Fruit fly (Drosophila melanogaster) whole organism, embryonic: ENCODE results near the gene Flad1.

Experiments used
- Atf-2 ChIP-seq: fragments of 200-800 bp; sonication (Bioruptor generic); optimal IDR thresholded peaks from 2 replicates; lab custom pipeline; 2016; ENCODE audit warnings: missing biosample characterization, missing genetic modification characterization
- Awh ChIP-seq: fragments of 200-800 bp; sonication (Bioruptor generic); IDR thresholded peaks from 2 replicates; pipeline ENCODE4, ENCODE4 v1.3.6; 2022; ENCODE audit warnings: missing biosample characterization, missing genetic modification characterization
- BEAF-32 ChIP-seq: fragments of 200-800 bp; sonication (Bioruptor generic); optimal IDR thresholded peaks from 3 replicates; lab custom pipeline; 2017; ENCODE audit warnings: missing biosample characterization, missing genetic modification characterization, mild to moderate bottlenecking, moderate library complexity, missing genetic modification reagents
- CG10267 ChIP-seq: fragments of 200-800 bp; sonication (Bioruptor generic); optimal IDR thresholded peaks from 2 replicates; lab custom pipeline; 2018; ENCODE audit warnings: missing biosample characterization, mild to moderate bottlenecking, missing genetic modification characterization, moderate library complexity
- CG10366 ChIP-seq: fragments of 200-800 bp; sonication (Bioruptor generic); IDR thresholded peaks from 2 replicates; pipeline ENCODE4 v1.3.6; 2022; ENCODE audit warnings: missing biosample characterization, missing genetic modification characterization
- CG10543 ChIP-seq: fragments of 200-800 bp; sonication (Bioruptor generic); optimal IDR thresholded peaks from 3 replicates; lab custom pipeline; 2017; ENCODE audit warnings: missing biosample characterization, mild to moderate bottlenecking, missing genetic modification characterization, moderate library complexity
- CG10959 ChIP-seq: fragments of 200-800 bp; sonication (Bioruptor generic); IDR thresholded peaks from 2 replicates; pipeline ENCODE4 v1.3.6; 2022; ENCODE audit warnings: missing biosample characterization, missing genetic modification characterization
- CG11504 ChIP-seq: fragments of 200-800 bp; sonication (Bioruptor generic); optimal IDR thresholded peaks from 3 replicates; lab custom pipeline; 2019; ENCODE audit warnings: missing biosample characterization, mild to moderate bottlenecking, missing genetic modification characterization, moderate library complexity
- CG12236 ChIP-seq: fragments of 200-800 bp; sonication (Bioruptor generic); optimal IDR thresholded peaks from 2 replicates; lab custom pipeline; 2016; ENCODE audit warnings: missing biosample characterization, missing genetic modification characterization
- CG12659 ChIP-seq: fragments of 200-800 bp; sonication (Bioruptor generic); optimal IDR thresholded peaks from 3 replicates; lab custom pipeline; 2017; ENCODE audit warnings: mild to moderate bottlenecking, missing biosample characterization, missing genetic modification reagents, missing genetic modification characterization
- CG17186 ChIP-seq: fragments of 200-800 bp; sonication (Bioruptor generic); optimal IDR thresholded peaks from 3 replicates; lab custom pipeline; 2017; ENCODE audit warnings: missing biosample characterization, missing genetic modification reagents, missing genetic modification characterization
- CG17328 ChIP-seq: fragments of 200-800 bp; sonication (Bioruptor generic); IDR thresholded peaks from 2 replicates; pipeline ENCODE4 v1.3.6; 2022; ENCODE audit warnings: missing biosample characterization, missing genetic modification characterization
- CG17361 ChIP-seq: fragments of 200-800 bp; sonication (Bioruptor generic); IDR thresholded peaks from 3 replicates; pipeline ENCODE4 v1.3.6; 2022; ENCODE audit warnings: missing biosample characterization, missing genetic modification characterization
- CG18476 ChIP-seq: fragments of 200-800 bp; sonication (Bioruptor generic); optimal IDR thresholded peaks from 2 replicates; lab custom pipeline; 2016; ENCODE audit warnings: missing biosample characterization, mild to moderate bottlenecking, missing genetic modification characterization
- CG2116 ChIP-seq: fragments of 200-800 bp; sonication (Bioruptor generic); optimal IDR thresholded peaks from 3 replicates; lab custom pipeline; 2018; ENCODE audit warnings: missing biosample characterization, mild to moderate bottlenecking, missing genetic modification characterization
- CG2889 ChIP-seq: fragments of 200-800 bp; sonication (Bioruptor generic); IDR thresholded peaks from 3 replicates; pipeline ENCODE4 v1.3.6; 2022; ENCODE audit warnings: missing biosample characterization, missing genetic modification characterization
- CG30403 ChIP-seq: fragments of 200-800 bp; sonication (Bioruptor generic); optimal IDR thresholded peaks from 3 replicates; lab custom pipeline; 2016; ENCODE audit warnings: missing biosample characterization, missing genetic modification characterization
- CG3065 ChIP-seq: fragments of 200-800 bp; sonication (Bioruptor generic); optimal IDR thresholded peaks from 2 replicates; lab custom pipeline; 2016; ENCODE audit warnings: missing biosample characterization, missing genetic modification characterization
- CG4404 ChIP-seq: fragments of 200-800 bp; sonication (Bioruptor generic); IDR thresholded peaks from 2 replicates; pipeline ENCODE4 v1.3.6; 2022; ENCODE audit warnings: missing biosample characterization, missing genetic modification characterization
- CG4854 ChIP-seq: fragments of 200-800 bp; sonication (Bioruptor generic); optimal IDR thresholded peaks from 2 replicates; lab custom pipeline; 2016; ENCODE audit warnings: missing biosample characterization, missing genetic modification characterization, inconsistent platforms
- CG5180 ChIP-seq: fragments of 200-800 bp; sonication (Bioruptor generic); optimal IDR thresholded peaks from 3 replicates; lab custom pipeline; 2017; ENCODE audit warnings: missing biosample characterization, missing genetic modification characterization, mild to moderate bottlenecking, moderate library complexity, missing genetic modification reagents
- CG6272 ChIP-seq: fragments of 200-800 bp; sonication (Bioruptor generic); IDR thresholded peaks from 2 replicates; pipeline ENCODE4 v1.3.6; 2022; ENCODE audit warnings: missing biosample characterization, missing genetic modification characterization
- CG6683 ChIP-seq: fragments of 200-800 bp; sonication (Bioruptor generic); optimal IDR thresholded peaks from 2 replicates; lab custom pipeline; 2017; ENCODE audit warnings: missing biosample characterization, mild to moderate bottlenecking, missing genetic modification characterization, missing genetic modification reagents
- CG6765 ChIP-seq: fragments of 200-800 bp; sonication (Bioruptor generic); optimal IDR thresholded peaks from 3 replicates; lab custom pipeline; 2017; ENCODE audit warnings: missing biosample characterization, mild to moderate bottlenecking, missing genetic modification characterization
- CG7745 ChIP-seq: fragments of 200-800 bp; sonication (Bioruptor generic); optimal IDR thresholded peaks from 2 replicates; lab custom pipeline; 2018; ENCODE audit warnings: missing biosample characterization, mild to moderate bottlenecking, missing genetic modification characterization, moderate library complexity
- CG7839 ChIP-seq: fragments of 200-800 bp; sonication (Bioruptor generic); optimal IDR thresholded peaks from 3 replicates; lab custom pipeline; 2018; ENCODE audit warnings: missing biosample characterization, mild to moderate bottlenecking, missing genetic modification characterization, moderate library complexity
- CG9817 ChIP-seq: fragments of 200-800 bp; sonication (Bioruptor generic); optimal IDR thresholded peaks from 2 replicates; lab custom pipeline; 2018; ENCODE audit warnings: missing biosample characterization, mild to moderate bottlenecking, missing genetic modification characterization, moderate library complexity
- CTCF ChIP-seq: fragments of 200-800 bp; sonication (Bioruptor generic); optimal IDR thresholded peaks from 2 replicates; lab custom pipeline; 2017; ENCODE audit warnings: missing biosample characterization, mild to moderate bottlenecking, missing genetic modification characterization, moderate library complexity
- Dbx ChIP-seq: fragments of 200-800 bp; sonication (Bioruptor generic); IDR thresholded peaks from 3 replicates; pipeline ENCODE4 v1.3.6; 2022; ENCODE audit warnings: missing biosample characterization, missing genetic modification characterization
- E2f2 ChIP-seq: fragments of 200-800 bp; sonication (Bioruptor generic); IDR thresholded peaks from 2 replicates; pipeline ENCODE4 v1.3.6; 2022; ENCODE audit warnings: missing biosample characterization, missing genetic modification characterization
- Gug ChIP-seq: fragments of 200-800 bp; sonication (Bioruptor generic); IDR thresholded peaks from 4 replicates; pipeline ENCODE4 v1.3.6; 2022; ENCODE audit warnings: missing biosample characterization, missing genetic modification characterization
- HLH4C ChIP-seq: fragments of 200-800 bp; sonication (Bioruptor generic); IDR thresholded peaks from 3 replicates; pipeline ENCODE4 v1.3.6; 2022; ENCODE audit warnings: missing biosample characterization, missing genetic modification characterization; ENCODE audit not compliant: partially characterized antibody
- HmgD ChIP-seq: fragments of 200-800 bp; sonication (Bioruptor generic); optimal IDR thresholded peaks from 3 replicates; lab custom pipeline; 2016; ENCODE audit warnings: missing biosample characterization, missing genetic modification characterization
- Hmr ChIP-seq: fragments of 200-800 bp; sonication (Bioruptor generic); optimal IDR thresholded peaks from 3 replicates; lab custom pipeline; 2017; ENCODE audit warnings: mild to moderate bottlenecking, missing biosample characterization, missing genetic modification reagents, missing genetic modification characterization
- Hmx ChIP-seq: fragments of 200-800 bp; sonication (Bioruptor generic); optimal IDR thresholded peaks from 2 replicates; lab custom pipeline; 2016; ENCODE audit warnings: missing biosample characterization, missing genetic modification characterization
- MBD-R2 ChIP-seq: fragments of 200-800 bp; sonication (Bioruptor generic); IDR thresholded peaks from 2 replicates; pipeline ENCODE4 v1.3.6; 2022; ENCODE audit warnings: missing biosample characterization, missing genetic modification characterization
- MTF-1 ChIP-seq: fragments of 200-800 bp; sonication (Bioruptor generic); optimal IDR thresholded peaks from 2 replicates; lab custom pipeline; 2018; ENCODE audit warnings: missing biosample characterization, mild to moderate bottlenecking, missing genetic modification characterization, borderline replicate concordance
- Oaz ChIP-seq: fragments of 200-800 bp; sonication (Bioruptor generic); IDR thresholded peaks from 2 replicates; pipeline ENCODE4 v1.3.6; 2022; ENCODE audit warnings: missing biosample characterization, missing genetic modification characterization
- Opbp ChIP-seq: fragments of 200-800 bp; sonication (Bioruptor generic); IDR thresholded peaks from 3 replicates; pipeline ENCODE4 v1.3.6; 2022; ENCODE audit warnings: missing biosample characterization, missing genetic modification characterization; ENCODE audit not compliant: partially characterized antibody
- Ptx1 ChIP-seq: fragments of 200-800 bp; sonication (Bioruptor generic); IDR thresholded peaks from 2 replicates; pipeline ENCODE4 v1.3.6; 2022; ENCODE audit warnings: missing biosample characterization, missing genetic modification characterization
- Ssrp ChIP-seq: fragments of 200-800 bp; sonication (Bioruptor generic); optimal IDR thresholded peaks from 2 replicates; lab custom pipeline; 2018; ENCODE audit warnings: missing biosample characterization, mild to moderate bottlenecking, missing genetic modification characterization, moderate library complexity
- Trl ChIP-seq, 3 experiments: fragments of >200 bp in 2 of 3; fragments of 200-800 bp in 1 of 3; sonication (Bioruptor generic) in 1 of 3; optimal IDR thresholded peaks; 2 replicates in 1 of 3; 3 replicates in 2 of 3; lab custom pipeline; 2016 to 2017; ENCODE audit warnings: missing biosample characterization in 1 of 3, missing genetic modification characterization in 1 of 3
- Xbp1 ChIP-seq: fragments of 200-800 bp; sonication (Bioruptor generic); optimal IDR thresholded peaks from 3 replicates; lab custom pipeline; 2016; ENCODE audit warnings: missing biosample characterization, mild to moderate bottlenecking, missing genetic modification characterization
- btn ChIP-seq: fragments of 200-800 bp; sonication (Bioruptor generic); optimal IDR thresholded peaks from 2 replicates; lab custom pipeline; 2016; ENCODE audit warnings: missing biosample characterization, missing genetic modification characterization
- cad ChIP-seq: fragments of >200 bp; optimal IDR thresholded peaks from 2 replicates; lab custom pipeline; 2017; ENCODE audit warnings: missing biosample characterization, missing genetic modification characterization
- hb ChIP-seq: fragments of 200-800 bp; sonication (Bioruptor generic); IDR thresholded peaks from 3 replicates; pipeline ENCODE4 v1.3.6; 2022; ENCODE audit warnings: missing biosample characterization, missing genetic modification characterization; ENCODE audit not compliant: partially characterized antibody
- rib ChIP-seq: fragments of 200-800 bp; sonication (Bioruptor generic); IDR thresholded peaks from 2 replicates; pipeline ENCODE4 v1.3.6; 2022; ENCODE audit warnings: missing biosample characterization, missing genetic modification characterization
- sd ChIP-seq: fragments of 200-800 bp; sonication (Bioruptor generic); optimal IDR thresholded peaks from 3 replicates; lab custom pipeline; 2018; ENCODE audit warnings: missing biosample characterization, mild to moderate bottlenecking, missing genetic modification characterization, moderate library complexity
- slbo ChIP-seq: fragments of 200-800 bp; sonication (Bioruptor generic); IDR thresholded peaks from 2 replicates; pipeline ENCODE4 v1.3.6; 2022; ENCODE audit warnings: missing biosample characterization, missing genetic modification characterization
- sob ChIP-seq: fragments of 200-800 bp; sonication (Bioruptor generic); IDR thresholded peaks from 2 replicates; pipeline ENCODE4 v1.3.6; 2022; ENCODE audit warnings: missing biosample characterization, missing genetic modification characterization

The Flad1 gene

dm6 chrX:12937825-12938520, 34.7 kb upstream of the Flad1 start (continued):
- TF ChIP-seq MBD-R2 (GFP tag; lab: Robert Waterston, UW) (no peak), Gug (GFP tag; lab: Robert Waterston, UW) (no peak), CG12236 (GFP tag; lab: Kevin White, UChicago) (no peak), CG11504 (tag; lab: Kevin White, UChicago) (peak; percentile 71), btn (no peak), CG18476 (GFP tag; lab: Kevin White, UChicago) (no peak), CG9817 (peak; percentile 10), sob (no peak), CG10267 (tag; lab: Kevin White, UChicago) (peak; percentile 37), HLH4C (no peak), CG30403 (peak; percentile 29), BEAF-32 (no peak), Atf-2 (GFP tag; lab: Kevin White, UChicago) (no peak), hb (GFP tag; lab: Robert Waterston, UW) (no peak), CG5180 (no peak), Ssrp (peak; percentile 37), CG10366 (GFP tag; lab: Robert Waterston, UW) (no peak), CTCF (GFP tag; lab: Kevin White, UChicago) (no peak), Xbp1 (GFP tag; lab: Kevin White, UChicago) (no peak), CG12659 (peak; percentile 29), Ptx1 (GFP tag; lab: Robert Waterston, UW) (no peak; the same call in 1 of the 2 replicates), CG4854 (GFP tag; lab: Kevin White, UChicago) (no peak), CG6272 (GFP tag; lab: Robert Waterston, UW) (no peak), CG6683 (GFP tag; lab: Kevin White, UChicago) (peak; percentile 1), CG10959 (GFP tag; lab: Robert Waterston, UW) (no peak), Oaz (GFP tag; lab: Robert Waterston, UW) (no peak), Trl (optimal IDR thresholded peaks at IDR 0.05; lab: Kevin White, UChicago) (peak; percentile 70 to 80), Trl (GFP tag; optimal IDR thresholded peaks at IDR 0.05; lab: Kevin White, UChicago) (no peak), Hmx (GFP tag; lab: Kevin White, UChicago) (no peak), CG17328 (no peak), Opbp (no peak), rib (GFP tag; lab: Robert Waterston, UW) (no peak), CG2116 (GFP tag; lab: Kevin White, UChicago) (no peak), Dbx (no peak), CG17186 (no peak), CG6765 (GFP tag; lab: Kevin White, UChicago) (no peak), MTF-1 (no peak), CG10543 (GFP tag; lab: Kevin White, UChicago) (no peak), Awh (0 out of 2 replicates have a peak, but pooled peaks have one; percentile 15), CG7839 (tag; lab: Kevin White, UChicago) (peak; percentile 73), sd (tag; lab: Kevin White, UChicago) (peak; percentile 13), CG4404 (GFP tag; lab: Robert Waterston, UW) (no peak), CG3065 (GFP tag; lab: Kevin White, UChicago) (no peak), HmgD (GFP tag; lab: Kevin White, UChicago) (no peak), CG7745 (no peak), Hmr (GFP tag; lab: Kevin White, UChicago) (peak; percentile 72), CG2889 (GFP tag; lab: Robert Waterston, UW) (no peak), slbo (GFP tag; lab: Robert Waterston, UW) (peak; percentile 42; the same call in 1 of the 2 replicates), E2f2 (GFP tag; lab: Robert Waterston, UW) (peak; percentile 29; the same call in 1 of the 2 replicates), CG17361 (GFP tag; lab: Robert Waterston, UW) (peak; percentile 56), cad (GFP tag; lab: Kevin White, UChicago) (no peak)
